Worm (Caenorhabditis elegans) whole organism, L4/young adult: ENCODE results near the gene cul-4.

ENCODE experiments used
- W03F9.2 ChIP-seq: fragments of 150-350 bp; optimal IDR thresholded peaks from 2 replicates; lab custom pipeline; 2014; ENCODE audit warnings: missing biosample characterization, missing genetic modification characterization
- him-1 ChIP-seq: sonication (generic microtip); optimal IDR thresholded peaks from 2 replicates; lab custom pipeline; 2016; ENCODE audit warnings: missing genotype, missing genetic modification reagents, missing genetic modification characterization, missing compliant biosample characterization

ce11 chrII:7342884-7343283 is 41.0 kb downstream of the cul-4 start:
- no peak for TF ChIP-seq him-1 (tag; lab: Kevin White, UChicago)
- no peak for TF ChIP-seq W03F9.2 (tag; lab: Kevin White, UChicago)
